Worm (Caenorhabditis elegans): ENCODE results near the gene Y110A2AL.10.

The Y110A2AL.10 gene

ce11 chrII:2861385-2862099 is 10.2 kb downstream of the Y110A2AL.10 start:
- TF ChIP-seq bed-1 (GFP tag; IDR thresholded peaks at IDR 0.05) (no peak), mcd-1 (GFP tag; IDR thresholded peaks at IDR 0.05) (peak; percentile 57), lsl-1 (GFP tag; optimal IDR thresholded peaks at IDR 0.05) (peak; percentile 45), ceh-91 (GFP tag; IDR thresholded peaks at IDR 0.05) (0 out of 2 replicates have a peak, but pooled peaks have one; percentile 39), madf-8 (GFP tag; conservative IDR thresholded peaks at IDR 0.05) (no peak), egrh-3 (GFP tag; IDR thresholded peaks at IDR 0.05) (peak; percentile 77), lsy-27 (tag; optimal IDR thresholded peaks at IDR 0.05; ENCODE audit: borderline replicate concordance, insufficient read depth) (no peak), rpc-1 (optimal IDR thresholded peaks at IDR 0.05) (peak; percentile 63), rpc-1 (tag; optimal IDR thresholded peaks at IDR 0.05) (peak; percentile 78), snpc-1.1 (tag; optimal IDR thresholded peaks at IDR 0.05; ENCODE audit: insufficient read depth) (peak; percentile 4), tbp1 (GFP tag; optimal IDR thresholded peaks at IDR 0.05) (peak; percentile 90), ztf-25 (GFP tag; IDR thresholded peaks at IDR 0.05) (peak; percentile 46; the same call in 1 of the 2 replicates), egl-44 (GFP tag; IDR thresholded peaks at IDR 0.05) (peak; percentile 83; the same call in 1 of the 2 replicates), F33H1.4 (GFP tag; IDR thresholded peaks at IDR 0.05) (0 out of 2 replicates have a peak, but pooled peaks have one; percentile 17), ztf-18 (tag; optimal IDR thresholded peaks at IDR 0.05) (peak; percentile 33), gei-17 (GFP tag; optimal IDR thresholded peaks at IDR 0.05) (no peak), dox-1 (GFP tag; IDR thresholded peaks at IDR 0.05) (peak; percentile 57), lin-26 (GFP tag; IDR thresholded peaks at IDR 0.05) (peak; percentile 42; the same call in 1 of the 2 replicates), F37B4.10 (GFP tag; IDR thresholded peaks at IDR 0.05) (no peak), lag-1 (GFP tag; IDR thresholded peaks at IDR 0.05) (no peak), athp-1 (tag; optimal IDR thresholded peaks at IDR 0.05) (peak; percentile 3), tlf-1 (GFP tag; optimal IDR thresholded peaks at IDR 0.05) (no peak), him-1 (tag; optimal IDR thresholded peaks at IDR 0.05) (peak; percentile 87), lin-54 (GFP tag; optimal IDR thresholded peaks at IDR 0.05) (peak; percentile 31), ztf-3 (GFP tag; optimal IDR thresholded peaks at IDR 0.05) (peak; percentile 26), snpc-1.3 (tag; optimal IDR thresholded peaks at IDR 0.05; ENCODE audit: insufficient read depth) (peak; percentile 30), dpl-1 (GFP tag; optimal IDR thresholded peaks at IDR 0.05) (no peak), egl-18 (GFP tag; IDR thresholded peaks at IDR 0.05) (no peak), hmg-20 (GFP tag; IDR thresholded peaks at IDR 0.05) (no peak), B0261.1 (tag; optimal IDR thresholded peaks at IDR 0.05) (peak; percentile 83), nhr-80 (tag; optimal IDR thresholded peaks at IDR 0.05) (peak; percentile 11), nhr-90 (tag; optimal IDR thresholded peaks at IDR 0.05) (peak; percentile 54), F23B12.7 (tag; optimal IDR thresholded peaks at IDR 0.05; ENCODE audit: insufficient read depth) (peak; percentile 31), rcor-1 (GFP tag; IDR thresholded peaks at IDR 0.05) (peak; percentile 39; the same call in 1 of the 2 replicates), cebp-2 (GFP tag; IDR thresholded peaks at IDR 0.05) (no peak), pbrm-1 (GFP tag; IDR thresholded peaks at IDR 0.05) (peak; percentile 68), madf-10 (tag; optimal IDR thresholded peaks at IDR 0.05) (peak; percentile 18), efl-1 (GFP tag; optimal IDR thresholded peaks at IDR 0.05) (no peak), Y79H2A.3 (GFP tag; conservative IDR thresholded peaks at IDR 0.05) (no peak), repo-1 (tag; optimal IDR thresholded peaks at IDR 0.05) (no peak), ztf-6 (GFP tag; IDR thresholded peaks at IDR 0.05) (no peak), chd-7 (tag; optimal IDR thresholded peaks at IDR 0.05) (peak; percentile 33), die-1 (tag; optimal IDR thresholded peaks at IDR 0.05) (peak; percentile 73), zfh-2 (GFP tag; conservative IDR thresholded peaks at IDR 0.05) (peak; percentile 61), nhr-27 (tag; optimal IDR thresholded peaks at IDR 0.05) (no peak), B0336.3 (GFP tag; IDR thresholded peaks at IDR 0.05) (peak; percentile 56; the same call in 1 of the 2 replicates), F49E8.2 (tag; optimal IDR thresholded peaks at IDR 0.05; ENCODE audit: insufficient read depth) (peak; percentile 15)

Data from whole organism, young adult.